Fruit fly (Drosophila melanogaster) Kc167 (cell line): Measurements from ENCODE around the gene CG34049.

Experiments used
- Sin3A ChIP-seq: fragments of >200 bp; optimal IDR thresholded peaks from 2 replicates; lab custom pipeline; 2018; ENCODE audit warnings: missing external identifiers
- psq ChIP-seq: fragments of >200 bp; optimal IDR thresholded peaks from 2 replicates; lab custom pipeline; 2017; ENCODE audit warnings: missing external identifiers

- TF ChIP-seq psq (lab: Kevin White, UChicago) (no peak), Sin3A (lab: Kevin White, UChicago) (no peak)
Measured at dm6 chr2L:2249578-2249977, 15.5 kb downstream of the CG34049 start.
